Fruit fly (Drosophila melanogaster): Measurements from ENCODE around the gene CG6041.

Gene CG6041

DNA sequence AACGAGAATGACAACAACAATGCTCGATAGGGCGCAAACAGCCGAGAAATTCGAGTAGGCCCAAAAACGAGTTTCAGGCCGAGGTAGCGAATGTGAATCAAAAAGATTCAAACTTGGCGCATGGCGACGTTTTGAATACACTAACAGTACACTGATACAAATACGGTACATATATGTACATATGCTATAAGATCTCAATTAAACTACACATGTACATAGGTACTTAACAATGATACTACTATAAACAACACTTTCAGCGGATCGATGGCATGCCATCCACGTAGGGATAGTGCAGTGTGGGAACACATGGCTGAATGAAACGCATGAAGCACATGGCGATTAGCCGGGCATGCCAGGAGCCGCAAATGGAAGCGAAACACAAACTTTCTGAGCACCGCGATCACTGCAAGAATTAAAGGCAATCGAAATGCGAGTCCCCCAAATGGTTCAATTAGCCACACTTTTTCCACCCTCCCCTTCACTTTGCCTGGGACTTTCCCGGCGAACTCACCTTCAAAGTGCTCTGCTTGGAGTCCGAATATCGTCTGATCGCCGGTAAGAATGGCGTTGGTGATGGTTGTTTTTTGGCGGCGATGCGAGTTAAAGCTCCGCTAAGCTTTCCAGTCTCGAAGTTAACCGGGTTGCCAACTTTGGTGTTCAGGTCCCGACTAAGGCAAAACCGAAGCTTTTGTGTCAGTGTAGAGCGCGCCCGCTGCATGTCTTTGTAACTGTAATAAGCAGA is 32.0 kb upstream of the CG6041 start:
- no peak for TF ChIP-seq EcR (GFP tag; optimal IDR thresholded peaks at IDR 0.05)
- TF ChIP-seq usp (GFP tag; optimal IDR thresholded peaks at IDR 0.05) = no peak
- TF ChIP-seq CG8478 (optimal IDR thresholded peaks at IDR 0.05) = no peak
- TF ChIP-seq Dll (optimal IDR thresholded peaks at IDR 0.05) = no peak
- no peak for TF ChIP-seq pan (optimal IDR thresholded peaks at IDR 0.05)
- TF ChIP-seq psq (optimal IDR thresholded peaks at IDR 0.05) = no peak

- TF ChIP-seq CG8478 (optimal IDR thresholded peaks at IDR 0.05) = no peak
- TF ChIP-seq pan (optimal IDR thresholded peaks at IDR 0.05) = no peak
- TF ChIP-seq usp (GFP tag; optimal IDR thresholded peaks at IDR 0.05) = no peak
- no peak for TF ChIP-seq psq (optimal IDR thresholded peaks at IDR 0.05)
- no peak for TF ChIP-seq EcR (GFP tag; optimal IDR thresholded peaks at IDR 0.05)
- TF ChIP-seq Dll (optimal IDR thresholded peaks at IDR 0.05) = no peak
These were observed 31.3 kb upstream of the CG6041 start, which contains the start of the genes Shmt and CG3726 for dm6 chrX:5916494-5917309. Gene Shmt, minus strand, starts transcription at chrX:5916797. Gene CG3726, plus strand, starts transcription at chrX:5917097.

- TF ChIP-seq EcR (GFP tag; optimal IDR thresholded peaks at IDR 0.05) = no peak
- no peak for TF ChIP-seq CG8478 (optimal IDR thresholded peaks at IDR 0.05)
- no peak for TF ChIP-seq pan (optimal IDR thresholded peaks at IDR 0.05)
- no peak for TF ChIP-seq usp (GFP tag; optimal IDR thresholded peaks at IDR 0.05)
- TF ChIP-seq Dll (optimal IDR thresholded peaks at IDR 0.05) = no peak
- no peak for TF ChIP-seq psq (optimal IDR thresholded peaks at IDR 0.05)
These were observed 30.5 kb upstream of the CG6041 start for dm6 chrX:5917310-5917988.

DNA sequence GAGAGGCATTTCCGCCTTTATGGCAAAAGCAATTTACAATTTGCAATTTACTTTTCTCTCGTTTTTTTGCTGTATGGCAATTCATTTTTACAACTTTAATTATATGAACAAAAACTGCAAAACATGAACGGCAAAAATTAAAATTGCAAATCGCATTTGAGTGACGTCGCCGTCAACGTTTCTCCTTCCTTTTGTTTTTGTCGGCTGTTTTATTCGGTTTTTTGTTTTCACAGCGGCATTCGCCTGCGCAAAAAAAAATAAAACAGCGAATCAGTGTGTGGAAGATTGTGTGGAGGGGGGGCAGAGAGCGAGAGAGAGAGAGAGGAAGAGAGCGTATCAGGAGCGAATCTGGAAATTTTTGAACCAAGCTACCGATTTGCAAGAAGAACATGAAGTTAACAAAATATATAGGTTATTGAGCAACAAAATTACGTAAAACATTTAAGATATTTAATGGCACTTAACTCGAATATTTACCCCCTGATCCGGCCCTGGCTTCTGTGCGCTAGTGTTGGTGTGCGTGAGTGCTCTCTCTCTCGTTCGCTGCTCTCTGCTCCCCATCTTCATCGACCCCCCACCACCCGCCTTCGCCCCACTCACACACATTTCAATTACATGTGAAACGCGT is 29.3 kb upstream of the CG6041 start:
- TF ChIP-seq EcR (GFP tag; optimal IDR thresholded peaks at IDR 0.05) (no peak), usp (GFP tag; optimal IDR thresholded peaks at IDR 0.05) (no peak), CG8478 (optimal IDR thresholded peaks at IDR 0.05) (no peak), pan (optimal IDR thresholded peaks at IDR 0.05) (no peak), Dll (optimal IDR thresholded peaks at IDR 0.05) (no peak), psq (optimal IDR thresholded peaks at IDR 0.05) (peak; percentile 35)

DNA sequence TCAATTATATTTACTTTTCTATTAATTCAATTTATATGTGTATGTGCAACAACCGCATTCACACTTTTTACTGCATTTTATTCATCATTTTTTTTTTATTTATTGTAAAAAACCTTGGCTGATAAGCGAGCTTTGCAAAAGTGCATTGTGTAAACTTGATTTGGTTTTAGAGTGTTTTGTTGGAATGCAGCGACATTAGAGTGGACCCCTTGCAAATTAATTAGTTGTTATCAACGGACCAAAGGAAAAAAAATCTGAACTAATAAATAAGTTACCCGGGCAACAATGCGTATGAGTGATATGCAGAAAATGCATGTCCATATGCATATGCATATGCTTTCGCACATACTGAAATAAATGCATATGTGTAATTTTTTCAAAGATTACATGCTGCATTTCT is 27.0 kb upstream of the CG6041 start:
- TF ChIP-seq EcR (GFP tag; optimal IDR thresholded peaks at IDR 0.05) = no peak
- TF ChIP-seq psq (optimal IDR thresholded peaks at IDR 0.05) = no peak
- no peak for TF ChIP-seq usp (GFP tag; optimal IDR thresholded peaks at IDR 0.05)
- no peak for TF ChIP-seq CG8478 (optimal IDR thresholded peaks at IDR 0.05)
- no peak for TF ChIP-seq pan (optimal IDR thresholded peaks at IDR 0.05)

DNA sequence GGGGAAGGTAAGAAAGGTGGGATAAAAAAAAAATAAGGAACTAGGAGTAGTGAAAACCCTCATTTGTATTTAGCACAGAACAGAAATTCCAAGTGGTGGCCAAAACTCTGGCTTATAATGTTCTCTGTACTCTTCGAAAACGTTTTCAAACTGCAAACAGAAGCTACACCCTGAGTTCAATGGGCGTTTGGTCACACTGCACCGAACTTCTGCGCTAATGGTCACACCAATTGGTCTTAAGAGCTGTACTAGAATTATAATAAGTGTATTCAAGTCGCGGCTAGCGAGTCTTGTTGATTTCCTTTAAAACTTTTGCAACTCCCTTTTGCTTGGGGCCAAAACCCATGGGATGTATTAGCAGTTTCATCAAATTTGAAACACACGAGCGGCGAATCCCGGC is 25.9 kb upstream of the CG6041 start:
- TF ChIP-seq CG8478 (optimal IDR thresholded peaks at IDR 0.05) = no peak
- no peak for TF ChIP-seq Dll (optimal IDR thresholded peaks at IDR 0.05)
- TF ChIP-seq pan (optimal IDR thresholded peaks at IDR 0.05) = no peak
- TF ChIP-seq psq (optimal IDR thresholded peaks at IDR 0.05) = no peak
- no peak for TF ChIP-seq usp (GFP tag; optimal IDR thresholded peaks at IDR 0.05)
- no peak for TF ChIP-seq EcR (GFP tag; optimal IDR thresholded peaks at IDR 0.05)

DNA sequence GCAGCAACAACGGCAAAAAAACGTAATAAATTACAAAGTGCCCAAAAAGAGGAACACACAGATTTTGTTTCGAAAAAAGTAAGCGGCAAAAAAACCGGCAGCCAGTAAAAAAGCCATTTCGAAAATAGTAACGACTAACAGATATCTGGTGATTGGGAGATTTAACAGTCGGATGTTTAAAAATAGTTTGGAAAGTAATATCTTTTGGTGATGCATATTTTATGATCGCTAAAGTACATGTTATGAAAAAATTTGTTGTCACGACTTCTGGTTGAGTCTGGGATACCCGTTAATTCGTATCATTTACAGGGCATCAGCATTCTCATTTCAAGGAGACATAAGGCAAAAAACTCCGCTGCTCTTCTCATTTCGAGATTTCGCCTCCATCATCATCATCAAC is 24.8 kb upstream of the CG6041 start:
- peak; percentile 64 for TF ChIP-seq pan (optimal IDR thresholded peaks at IDR 0.05)
- TF ChIP-seq CG8478 (optimal IDR thresholded peaks at IDR 0.05) = no peak

- TF ChIP-seq CG8478 (optimal IDR thresholded peaks at IDR 0.05) = no peak
- TF ChIP-seq pan (optimal IDR thresholded peaks at IDR 0.05) = no peak
- TF ChIP-seq EcR (GFP tag; optimal IDR thresholded peaks at IDR 0.05) = no peak
- TF ChIP-seq Dll (optimal IDR thresholded peaks at IDR 0.05) = no peak
- no peak for TF ChIP-seq psq (optimal IDR thresholded peaks at IDR 0.05)
- no peak for TF ChIP-seq usp (GFP tag; optimal IDR thresholded peaks at IDR 0.05)
These were observed 23.6 kb upstream of the CG6041 start for dm6 chrX:5924378-5924777.

- no peak for TF ChIP-seq usp (GFP tag; optimal IDR thresholded peaks at IDR 0.05)
- TF ChIP-seq Dll (optimal IDR thresholded peaks at IDR 0.05) = no peak
- TF ChIP-seq CG8478 (optimal IDR thresholded peaks at IDR 0.05) = no peak
- TF ChIP-seq EcR (GFP tag; optimal IDR thresholded peaks at IDR 0.05) = peak in 1 of 2 experiments; percentile 51
- TF ChIP-seq psq (optimal IDR thresholded peaks at IDR 0.05) = no peak
- no peak for TF ChIP-seq pan (optimal IDR thresholded peaks at IDR 0.05)
These were observed 22.1 kb upstream of the CG6041 start for dm6 chrX:5925793-5926418.

DNA sequence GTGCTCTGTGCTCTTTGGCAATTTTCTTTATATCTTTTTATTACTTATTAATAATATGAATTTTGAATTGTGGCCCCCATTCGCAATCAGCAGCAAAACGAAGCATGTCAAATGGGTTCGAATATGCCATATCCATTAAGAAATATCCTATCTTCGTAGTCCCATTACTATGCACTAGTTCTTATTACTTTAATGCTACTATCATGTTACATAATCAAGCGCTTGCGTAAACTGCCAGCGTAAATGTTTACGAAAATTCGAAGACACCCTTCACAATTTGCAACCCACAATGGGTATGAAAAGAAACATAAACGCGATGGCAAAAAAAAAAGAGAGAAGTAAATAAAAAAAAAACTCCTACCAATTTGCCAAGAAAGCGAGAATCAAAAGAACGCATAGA is 21.2 kb upstream of the CG6041 start:
- TF ChIP-seq EcR (GFP tag; optimal IDR thresholded peaks at IDR 0.05) = no peak
- TF ChIP-seq CG8478 (optimal IDR thresholded peaks at IDR 0.05) = no peak
- TF ChIP-seq usp (GFP tag; optimal IDR thresholded peaks at IDR 0.05) = no peak
- no peak for TF ChIP-seq Dll (optimal IDR thresholded peaks at IDR 0.05)
- TF ChIP-seq pan (optimal IDR thresholded peaks at IDR 0.05) = no peak

DNA sequence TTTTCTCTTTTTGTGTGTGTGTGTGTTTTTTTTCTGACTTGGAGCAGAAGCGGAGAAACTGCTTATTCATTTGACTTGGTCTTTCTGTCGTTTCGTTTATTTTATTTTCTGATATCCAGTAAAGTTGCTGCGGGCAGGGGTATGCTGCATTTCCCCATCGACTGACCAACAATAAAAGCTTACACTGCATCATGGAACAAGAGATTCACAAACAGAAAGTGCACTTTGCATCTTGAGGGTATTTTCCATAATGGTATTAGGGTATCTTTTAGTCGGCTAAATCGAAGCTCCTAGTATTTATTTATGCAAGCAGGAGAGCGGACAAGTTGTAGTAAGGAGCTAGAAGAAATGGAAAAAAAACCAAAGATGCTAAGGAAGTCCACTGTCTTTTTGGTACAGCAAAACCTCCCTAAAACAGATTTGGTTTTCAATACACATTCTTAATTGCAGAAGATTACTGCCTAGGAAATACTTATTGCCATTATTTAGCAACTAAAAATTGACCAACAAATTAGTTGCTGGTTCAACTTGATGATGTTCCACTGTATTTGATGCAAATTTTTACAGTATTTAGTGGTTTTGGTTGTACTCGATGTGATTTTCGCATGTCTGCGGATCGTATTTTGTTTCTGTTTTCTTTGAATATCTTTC is 15.5 kb upstream of the CG6041 start:
- no peak for TF ChIP-seq Dll (optimal IDR thresholded peaks at IDR 0.05)
- TF ChIP-seq CG8478 (optimal IDR thresholded peaks at IDR 0.05) = no peak
- no peak for TF ChIP-seq usp (GFP tag; optimal IDR thresholded peaks at IDR 0.05)
- no peak for TF ChIP-seq psq (optimal IDR thresholded peaks at IDR 0.05)
- no peak for TF ChIP-seq pan (optimal IDR thresholded peaks at IDR 0.05)
- no peak for TF ChIP-seq EcR (GFP tag; optimal IDR thresholded peaks at IDR 0.05)
